Fruit fly (Drosophila melanogaster): ENCODE data around the gene ND-PDSW.

DNA sequence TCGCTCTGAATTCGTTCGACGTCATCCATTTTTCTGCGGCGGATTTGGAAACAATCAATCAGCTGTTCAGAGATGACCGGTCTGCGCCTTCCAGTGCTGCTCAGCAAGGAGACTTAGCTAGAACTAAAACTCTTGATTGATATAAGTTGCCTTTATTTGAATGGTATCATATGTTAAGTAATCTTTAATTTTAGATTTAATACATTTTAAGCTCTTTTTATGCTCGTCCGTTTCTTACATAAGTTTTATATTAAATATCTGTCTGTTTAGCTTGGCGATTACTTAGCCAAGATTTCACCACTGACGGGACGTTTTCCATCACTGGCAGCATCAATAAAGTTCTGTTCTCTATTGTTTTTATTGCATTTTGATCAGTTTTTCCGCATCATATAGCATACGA lies 8.9 kb upstream of the ND-PDSW start, which contains the start of the genes Cog3 and Sec5:
- TF ChIP-seq EcR (GFP tag; optimal IDR thresholded peaks at IDR 0.05) (no peak), CG14655 (GFP tag; optimal IDR thresholded peaks at IDR 0.05) (no peak)

Measured in whole organism, pupa.